Fruit fly (Drosophila melanogaster) whole organism, prepupa: ENCODE data around the gene RIOK1.

Experiments used
- Eip93F ChIP-seq: fragments of 200-800 bp; sonication (Bioruptor generic); optimal IDR thresholded peaks from 2 replicates; lab custom pipeline; 2016; ENCODE audit warnings: missing biosample characterization, mild to moderate bottlenecking, missing genetic modification characterization
- lz ChIP-seq: fragments of 200-800 bp; sonication (Bioruptor generic); optimal IDR thresholded peaks from 3 replicates; lab custom pipeline; 2016; ENCODE audit warnings: missing biosample characterization, missing genetic modification characterization

DNA sequence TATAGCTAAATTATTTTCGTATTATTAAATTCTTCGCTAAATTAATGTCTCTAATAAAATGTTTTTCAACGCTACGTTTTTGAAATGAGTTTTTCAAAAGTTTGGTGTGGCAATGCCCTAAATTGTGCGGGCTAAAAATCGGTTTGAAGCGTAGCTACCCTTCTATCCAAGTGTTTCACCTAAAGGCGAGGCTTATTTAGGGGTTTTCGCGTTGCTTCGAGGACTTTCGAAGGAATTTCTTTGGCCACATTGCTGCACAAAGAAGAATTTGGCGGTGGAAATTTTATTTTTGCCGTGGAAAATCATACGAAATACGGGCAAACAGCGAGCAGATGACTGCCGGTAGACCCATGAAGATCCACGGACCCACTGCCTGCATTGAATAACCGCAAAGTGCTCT, 33.5 kb upstream of the RIOK1 start, which contains the start of gene TfIIEalpha:
- TF ChIP-seq lz (GFP tag; lab: Kevin White, UChicago), result no peak
- TF ChIP-seq Eip93F (GFP tag; lab: Kevin White, UChicago), result no peak
